Fruit fly (Drosophila melanogaster): ENCODE measurements around the gene ac.

DNA sequence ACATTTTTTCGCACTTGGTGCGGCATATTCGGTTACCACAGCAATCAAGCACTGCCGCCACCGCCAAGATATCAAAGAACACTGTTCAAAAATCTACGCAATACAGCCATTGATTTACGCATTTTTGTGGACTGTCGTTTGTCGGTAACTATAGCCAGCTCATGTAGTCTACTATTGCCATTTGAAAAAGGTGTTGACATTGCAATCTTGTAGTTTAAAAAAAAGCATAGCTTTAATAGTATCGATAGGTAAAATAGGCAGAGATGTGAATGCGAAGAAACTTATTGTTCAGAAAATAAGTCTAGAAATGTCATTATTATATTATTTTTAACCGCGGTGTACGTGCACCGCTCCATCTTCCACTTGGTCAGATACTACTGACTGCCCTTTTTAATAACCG lies 36.5 kb downstream of the ac start:
- TF ChIP-seq CG8478 (optimal IDR thresholded peaks at IDR 0.05) (no peak), CTCF (optimal IDR thresholded peaks at IDR 0.05) (no peak)

Data from S2 (cell line).